Fruit fly (Drosophila melanogaster): ENCODE measurements around the gene solo.

dm6 chr2L:15118507-15118906, 57.1 kb downstream of the solo start:
- TF ChIP-seq pan (optimal IDR thresholded peaks at IDR 0.05) (no peak), EcR (GFP tag; optimal IDR thresholded peaks at IDR 0.05) (no peak), usp (GFP tag; optimal IDR thresholded peaks at IDR 0.05) (no peak), psq (optimal IDR thresholded peaks at IDR 0.05) (no peak)
